Fruit fly (Drosophila melanogaster): ENCODE results near the gene CG4270.

DNA sequence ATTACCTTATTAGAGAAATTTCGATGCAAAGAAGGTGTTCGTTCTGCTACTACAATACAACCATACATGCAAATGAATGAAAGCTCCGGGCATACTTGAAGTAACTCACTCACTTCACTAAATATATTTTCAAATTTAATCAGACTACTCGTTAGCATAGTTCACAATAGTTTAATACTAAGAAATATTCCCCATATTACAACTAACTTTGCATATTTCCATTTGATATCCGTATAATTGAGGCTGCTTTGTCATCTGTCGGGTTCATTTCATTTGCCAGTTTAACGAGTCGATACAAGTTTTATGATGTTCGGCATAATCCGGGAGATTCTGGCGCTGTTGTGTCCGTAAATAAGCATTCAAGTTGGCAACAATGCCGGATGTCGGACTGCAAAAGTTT lies 27.4 kb downstream of the CG4270 start, which contains the start of gene robl22E:
- TF ChIP-seq psq (optimal IDR thresholded peaks at IDR 0.05) (no peak), Sin3A (optimal IDR thresholded peaks at IDR 0.05) (no peak), h (optimal IDR thresholded peaks at IDR 0.05) (no peak)
